Worm (Caenorhabditis elegans) whole organism, early embryonic: ENCODE results near the gene fbxb-72.

Experiments used
- B0310.2 ChIP-seq: sonication (generic microtip); optimal IDR thresholded peaks from 2 replicates; lab custom pipeline; 2016; ENCODE audit warnings: mild to moderate bottlenecking, missing genetic modification characterization, missing compliant biosample characterization
- F13C5.2 ChIP-seq: sonication (generic microtip); optimal IDR thresholded peaks from 2 replicates; lab custom pipeline; 2017; ENCODE audit warnings: mild to moderate bottlenecking, missing genetic modification characterization, inconsistent platforms, missing compliant biosample characterization
- aly-1 ChIP-seq: sonication (generic microtip); optimal IDR thresholded peaks from 2 replicates; lab custom pipeline; 2016; ENCODE audit warnings: missing genetic modification characterization, missing compliant biosample characterization
- ama-1 ChIP-seq: fragments of 150-350 bp; optimal IDR thresholded peaks from 2 replicates; lab custom pipeline; 2014
- ceh-13 ChIP-seq: fragments of 200-800 bp; sonication (Bioruptor generic); optimal IDR thresholded peaks from 2 replicates; lab custom pipeline; 2018; ENCODE audit warnings: mild to moderate bottlenecking, missing genetic modification characterization, missing compliant biosample characterization
- ceh-36 ChIP-seq: sonication (generic microtip); optimal IDR thresholded peaks from 2 replicates; lab custom pipeline; 2016; ENCODE audit warnings: missing genetic modification characterization, inconsistent platforms, missing compliant biosample characterization
- ets-7 ChIP-seq: sonication (generic microtip); optimal IDR thresholded peaks from 2 replicates; lab custom pipeline; 2016; ENCODE audit warnings: missing genotype, missing genetic modification characterization, missing compliant biosample characterization
- flt-1 ChIP-seq: fragments of 200-800 bp; sonication (Bioruptor generic); IDR thresholded peaks from 2 replicates; pipeline ENCODE4 v1.3.6; 2022; ENCODE audit warnings: missing genetic modification characterization, missing compliant biosample characterization
- hmbx-1 ChIP-seq: sonication (generic microtip); optimal IDR thresholded peaks from 2 replicates; lab custom pipeline; 2016; ENCODE audit warnings: mild to moderate bottlenecking, missing genetic modification characterization, missing compliant biosample characterization
- hmg-4 ChIP-seq: fragments of 200-800 bp; sonication (Bioruptor generic); optimal IDR thresholded peaks from 2 replicates; lab custom pipeline; 2018; ENCODE audit warnings: mild to moderate bottlenecking, missing genetic modification characterization, missing compliant biosample characterization
- hnd-1 ChIP-seq: sonication (generic microtip); optimal IDR thresholded peaks from 2 replicates; lab custom pipeline; 2016; ENCODE audit warnings: missing genetic modification characterization, missing compliant biosample characterization
- pes-1 ChIP-seq: fragments of 200-800 bp; sonication (Bioruptor generic); IDR thresholded peaks from 2 replicates; pipeline ENCODE4 v1.3.6; 2022; ENCODE audit warnings: missing genetic modification reagents, missing genetic modification characterization, missing compliant biosample characterization
- scrt-1 ChIP-seq: fragments of 200-800 bp; sonication (Bioruptor generic); IDR thresholded peaks from 2 replicates; pipeline ENCODE4 v1.3.6; 2022; ENCODE audit warnings: missing genetic modification characterization, missing compliant biosample characterization
- sea-1 ChIP-seq: fragments of 200-800 bp; sonication (Bioruptor generic); conservative IDR thresholded peaks from 2 replicates; pipeline ENCODE4 v1.3.6; 2022; ENCODE audit warnings: missing genetic modification characterization, missing compliant biosample characterization
- tbx-11 ChIP-seq: fragments of 200-800 bp; sonication (Bioruptor generic); IDR thresholded peaks from 2 replicates; pipeline ENCODE4 v1.3.6; 2022; ENCODE audit warnings: missing genetic modification characterization, missing compliant biosample characterization
- tbx-37 ChIP-seq: fragments of 200-800 bp; sonication (Bioruptor generic); conservative IDR thresholded peaks from 2 replicates; pipeline ENCODE4 v1.3.6; 2022; ENCODE audit warnings: missing genetic modification reagents, missing genetic modification characterization, missing compliant biosample characterization
- tra-4 ChIP-seq: sonication (generic microtip); optimal IDR thresholded peaks from 2 replicates; lab custom pipeline; 2017; ENCODE audit warnings: missing genetic modification characterization, missing compliant biosample characterization

The fbxb-72 gene

ce11 chrV:728822-729493, 5.2 kb upstream of the fbxb-72 start:
- TF ChIP-seq scrt-1 (GFP tag; lab: Robert Waterston, UW) (no peak), flt-1 (no peak), ceh-36 (tag; lab: Kevin White, UChicago) (no peak), tbx-37 (GFP tag; lab: Robert Waterston, UW) (no peak), pes-1 (GFP tag; lab: Robert Waterston, UW) (no peak), sea-1 (GFP tag; lab: Robert Waterston, UW) (no peak), ets-7 (tag; lab: Kevin White, UChicago) (no peak), aly-1 (tag; lab: Kevin White, UChicago) (no peak), tbx-11 (GFP tag; lab: Robert Waterston, UW) (no peak), ama-1 (lab: Kevin White, UChicago) (no peak)

- no peak for TF ChIP-seq hmg-4 (GFP tag; lab: Kevin White, UChicago)
- no peak for TF ChIP-seq flt-1
- no peak for TF ChIP-seq B0310.2 (tag; lab: Kevin White, UChicago)
- no peak for TF ChIP-seq aly-1 (tag; lab: Kevin White, UChicago)
- TF ChIP-seq tbx-37 (GFP tag; lab: Robert Waterston, UW), result no peak
Observed at ce11 chrV:727484-728351, 4.0 kb upstream of the fbxb-72 start, which contains the start of the genes icl-1 and srh-2. Gene icl-1 (minus strand): TSS chrV:728004. Gene srh-2 (plus strand): TSS chrV:728301.

ce11 chrV:726573-727483, 3.1 kb upstream of the fbxb-72 start:
- no peak for TF ChIP-seq hmg-4 (GFP tag; lab: Kevin White, UChicago)
- no peak for TF ChIP-seq ceh-13 (GFP tag; lab: Kevin White, UChicago)
- no peak for TF ChIP-seq ceh-36 (tag; lab: Kevin White, UChicago)
- TF ChIP-seq ets-7 (tag; lab: Kevin White, UChicago), result no peak
- no peak for TF ChIP-seq hnd-1
- no peak for TF ChIP-seq scrt-1 (GFP tag; lab: Robert Waterston, UW)
- no peak for TF ChIP-seq tbx-37 (GFP tag; lab: Robert Waterston, UW)
- no peak for TF ChIP-seq flt-1
- no peak for TF ChIP-seq F13C5.2 (tag; lab: Kevin White, UChicago)
- TF ChIP-seq pes-1 (GFP tag; lab: Robert Waterston, UW), result no peak
- no peak for TF ChIP-seq ama-1 (lab: Kevin White, UChicago)
- TF ChIP-seq hmbx-1 (tag; lab: Kevin White, UChicago), result no peak
- TF ChIP-seq tra-4 (tag; lab: Kevin White, UChicago), result no peak
- TF ChIP-seq tbx-11 (GFP tag; lab: Robert Waterston, UW), result no peak
- no peak for TF ChIP-seq aly-1 (tag; lab: Kevin White, UChicago)

ce11 chrV:725807-726572, 2.2 kb upstream of the fbxb-72 start:
- no peak for TF ChIP-seq B0310.2 (tag; lab: Kevin White, UChicago)
- TF ChIP-seq aly-1 (tag; lab: Kevin White, UChicago), result peak; percentile 12
- no peak for TF ChIP-seq ama-1 (lab: Kevin White, UChicago)
- no peak for TF ChIP-seq tra-4 (tag; lab: Kevin White, UChicago)
- no peak for TF ChIP-seq tbx-37 (GFP tag; lab: Robert Waterston, UW)
- no peak for TF ChIP-seq flt-1
- no peak for TF ChIP-seq hnd-1
- no peak for TF ChIP-seq hmg-4 (GFP tag; lab: Kevin White, UChicago)
- TF ChIP-seq ets-7 (tag; lab: Kevin White, UChicago), result no peak

- TF ChIP-seq F13C5.2 (tag; lab: Kevin White, UChicago) (no peak), tra-4 (tag; lab: Kevin White, UChicago) (no peak), scrt-1 (GFP tag; lab: Robert Waterston, UW) (no peak), ama-1 (lab: Kevin White, UChicago) (no peak), hmbx-1 (tag; lab: Kevin White, UChicago) (no peak), sea-1 (GFP tag; lab: Robert Waterston, UW) (no peak)
Observed at ce11 chrV:724946-725806, 1.4 kb upstream of the fbxb-72 start.
